Fruit fly (Drosophila melanogaster) whole organism, embryonic: Measurements from ENCODE around the gene Atu.

ENCODE experiments used
- Ada2b ChIP-seq: fragments of 200-800 bp; sonication (Bioruptor generic); IDR thresholded peaks from 2 replicates; pipeline ENCODE4 v1.3.6; 2022; ENCODE audit warnings: missing biosample characterization, missing genetic modification characterization
- Atf-2 ChIP-seq: fragments of 200-800 bp; sonication (Bioruptor generic); optimal IDR thresholded peaks from 2 replicates; lab custom pipeline; 2016; ENCODE audit warnings: missing biosample characterization, missing genetic modification characterization
- Atf6 ChIP-seq: fragments of 200-800 bp; sonication (Bioruptor generic); IDR thresholded peaks from 2 replicates; pipeline ENCODE4 v1.3.6; 2022; ENCODE audit warnings: missing biosample characterization, missing genetic modification characterization
- Blimp-1 ChIP-seq: fragments of 200-800 bp; sonication (Bioruptor generic); optimal IDR thresholded peaks from 3 replicates; lab custom pipeline; 2018; ENCODE audit warnings: missing biosample characterization, missing genetic modification characterization, mild to moderate bottlenecking, moderate library complexity, missing genetic modification reagents
- CG10979 ChIP-seq: fragments of 200-800 bp; sonication (Bioruptor generic); optimal IDR thresholded peaks from 2 replicates; lab custom pipeline; 2018; ENCODE audit warnings: missing biosample characterization, mild to moderate bottlenecking, missing genetic modification characterization, moderate library complexity
- CG11456 ChIP-seq: fragments of 200-800 bp; sonication (Bioruptor generic); IDR thresholded peaks from 3 replicates; pipeline ENCODE4 v1.3.6; 2022; ENCODE audit warnings: missing biosample characterization, missing genetic modification characterization
- CG12236 ChIP-seq: fragments of 200-800 bp; sonication (Bioruptor generic); optimal IDR thresholded peaks from 2 replicates; lab custom pipeline; 2016; ENCODE audit warnings: missing biosample characterization, missing genetic modification characterization
- CG12391 ChIP-seq: fragments of 200-800 bp; sonication (Bioruptor generic); optimal IDR thresholded peaks from 3 replicates; lab custom pipeline; 2018; ENCODE audit warnings: missing biosample characterization, mild to moderate bottlenecking, missing genetic modification characterization, moderate library complexity
- CG1529 ChIP-seq: fragments of 200-800 bp; sonication (Bioruptor generic); optimal IDR thresholded peaks from 3 replicates; lab custom pipeline; 2018; ENCODE audit warnings: missing biosample characterization, missing genetic modification characterization
- CG15514 ChIP-seq: fragments of 200-800 bp; sonication (Bioruptor generic); optimal IDR thresholded peaks from 3 replicates; lab custom pipeline; 2017; ENCODE audit warnings: missing biosample characterization, missing genetic modification characterization, mild to moderate bottlenecking, moderate library complexity, missing genetic modification reagents
- CG1647 ChIP-seq: fragments of 200-800 bp; sonication (Bioruptor generic); optimal IDR thresholded peaks from 3 replicates; lab custom pipeline; 2016; ENCODE audit warnings: missing biosample characterization, missing genetic modification characterization
- CG17361 ChIP-seq: fragments of 200-800 bp; sonication (Bioruptor generic); IDR thresholded peaks from 3 replicates; pipeline ENCODE4 v1.3.6; 2022; ENCODE audit warnings: missing biosample characterization, missing genetic modification characterization
- CG18262 ChIP-seq: fragments of 200-800 bp; optimal IDR thresholded peaks from 3 replicates; lab custom pipeline; 2019; ENCODE audit warnings: missing biosample characterization, mild to moderate bottlenecking, missing genetic modification characterization, moderate library complexity
- CG18764 ChIP-seq: fragments of 200-800 bp; sonication (Bioruptor generic); optimal IDR thresholded peaks from 3 replicates; lab custom pipeline; 2016; ENCODE audit warnings: missing biosample characterization, missing genetic modification characterization
- CG30403 ChIP-seq: fragments of 200-800 bp; sonication (Bioruptor generic); optimal IDR thresholded peaks from 3 replicates; lab custom pipeline; 2016; ENCODE audit warnings: missing biosample characterization, missing genetic modification characterization
- CG34376 ChIP-seq: fragments of 200-800 bp; sonication (Bioruptor generic); optimal IDR thresholded peaks from 2 replicates; lab custom pipeline; 2018; ENCODE audit warnings: missing biosample characterization, mild to moderate bottlenecking, missing genetic modification characterization
- CG4707 ChIP-seq: fragments of 200-800 bp; sonication (Bioruptor generic); optimal IDR thresholded peaks from 2 replicates; lab custom pipeline; 2018; ENCODE audit warnings: missing biosample characterization, mild to moderate bottlenecking, missing genetic modification characterization, moderate library complexity
- CG6272 ChIP-seq: fragments of 200-800 bp; sonication (Bioruptor generic); IDR thresholded peaks from 2 replicates; pipeline ENCODE4 v1.3.6; 2022; ENCODE audit warnings: missing biosample characterization, missing genetic modification characterization
- CG6683 ChIP-seq: fragments of 200-800 bp; sonication (Bioruptor generic); optimal IDR thresholded peaks from 2 replicates; lab custom pipeline; 2017; ENCODE audit warnings: missing biosample characterization, mild to moderate bottlenecking, missing genetic modification characterization, missing genetic modification reagents
- CG6813 ChIP-seq: fragments of 200-800 bp; sonication (Bioruptor generic); optimal IDR thresholded peaks from 2 replicates; lab custom pipeline; 2017; ENCODE audit warnings: missing biosample characterization, missing genetic modification characterization, mild to moderate bottlenecking, moderate library complexity, missing genetic modification reagents
- CG9215 ChIP-seq: fragments of 200-800 bp; sonication (Bioruptor generic); IDR thresholded peaks from 2 replicates; pipeline ENCODE4 v1.3.6; 2022; ENCODE audit warnings: missing biosample characterization, missing genetic modification characterization
- D19B ChIP-seq: fragments of 200-800 bp; sonication (Bioruptor generic); optimal IDR thresholded peaks from 2 replicates; lab custom pipeline; 2017; ENCODE audit warnings: missing biosample characterization, mild to moderate bottlenecking, missing genetic modification characterization
- Dad ChIP-seq: fragments of 200-800 bp; sonication (Bioruptor generic); optimal IDR thresholded peaks from 3 replicates; lab custom pipeline; 2016; ENCODE audit warnings: missing biosample characterization, missing genetic modification characterization
- Deaf1 ChIP-seq: fragments of 200-800 bp; optimal IDR thresholded peaks from 3 replicates; lab custom pipeline; 2019; ENCODE audit warnings: missing biosample characterization, mild to moderate bottlenecking, missing genetic modification characterization, moderate library complexity
- ERR ChIP-seq: fragments of 200-800 bp; sonication (Bioruptor generic); optimal IDR thresholded peaks from 2 replicates; lab custom pipeline; 2016; ENCODE audit warnings: missing biosample characterization, missing genetic modification characterization
- H2.0 ChIP-seq: fragments of 200-800 bp; sonication (Bioruptor generic); IDR thresholded peaks from 2 replicates; pipeline ENCODE4 v1.3.6; 2022; ENCODE audit warnings: missing biosample characterization, missing genetic modification characterization
- NC2α ChIP-seq: fragments of 200-800 bp; sonication (Bioruptor generic); optimal IDR thresholded peaks from 2 replicates; lab custom pipeline; 2016; ENCODE audit warnings: missing biosample characterization, missing genetic modification characterization
- NC2β ChIP-seq: fragments of 200-800 bp; sonication (Bioruptor generic); optimal IDR thresholded peaks from 2 replicates; lab custom pipeline; 2016; ENCODE audit warnings: missing biosample characterization, missing genetic modification characterization
- Six4 ChIP-seq: fragments of 200-800 bp; sonication (Bioruptor generic); optimal IDR thresholded peaks from 2 replicates; lab custom pipeline; 2016; ENCODE audit warnings: missing biosample characterization, missing genetic modification characterization
- abd-A ChIP-seq: fragments of 200-800 bp; sonication (Bioruptor generic); optimal IDR thresholded peaks from 3 replicates; lab custom pipeline; 2019; ENCODE audit warnings: missing biosample characterization, mild to moderate bottlenecking, missing genetic modification characterization, moderate library complexity
- ase ChIP-seq: fragments of 200-800 bp; sonication (Bioruptor generic); IDR thresholded peaks from 3 replicates; pipeline ENCODE4 v1.3.6; 2022; ENCODE audit warnings: missing biosample characterization, missing genetic modification characterization
- crc ChIP-seq: fragments of 200-800 bp; sonication (Bioruptor generic); optimal IDR thresholded peaks from 2 replicates; lab custom pipeline; 2016; ENCODE audit warnings: missing biosample characterization, missing genetic modification characterization
- disco-r ChIP-seq: fragments of 200-800 bp; sonication (Bioruptor generic); optimal IDR thresholded peaks from 2 replicates; lab custom pipeline; 2016; ENCODE audit warnings: missing biosample characterization, missing genetic modification characterization
- fd96Cb ChIP-seq: fragments of 200-800 bp; sonication (Bioruptor generic); optimal IDR thresholded peaks from 2 replicates; lab custom pipeline; 2018; ENCODE audit warnings: missing biosample characterization, mild to moderate bottlenecking, missing genetic modification characterization, moderate library complexity
- hbn ChIP-seq: fragments of 200-800 bp; sonication (Bioruptor generic); IDR thresholded peaks from 2 replicates; pipeline ENCODE4 v1.3.6; 2022; ENCODE audit warnings: missing biosample characterization, missing genetic modification characterization; ENCODE audit not compliant: partially characterized antibody
- jumu ChIP-seq: fragments of 200-800 bp; sonication (Bioruptor generic); optimal IDR thresholded peaks from 3 replicates; lab custom pipeline; 2016; ENCODE audit warnings: missing biosample characterization, missing genetic modification characterization
- nom ChIP-seq: fragments of 200-800 bp; sonication (Bioruptor generic); optimal IDR thresholded peaks from 2 replicates; lab custom pipeline; 2017; ENCODE audit warnings: missing biosample characterization, missing genetic modification characterization, mild to moderate bottlenecking, moderate library complexity, missing genetic modification reagents
- otp ChIP-seq: fragments of 200-800 bp; sonication (Bioruptor generic); IDR thresholded peaks from 3 replicates; pipeline ENCODE4, ENCODE4 v1.3.6; 2022; ENCODE audit warnings: missing biosample characterization, missing genetic modification characterization
- pho ChIP-seq: fragments of 200-800 bp; sonication (Bioruptor generic); optimal IDR thresholded peaks from 2 replicates; lab custom pipeline; 2016; ENCODE audit warnings: missing biosample characterization, missing genetic modification characterization
- pros ChIP-seq: fragments of 200-800 bp; sonication (Bioruptor generic); optimal IDR thresholded peaks from 3 replicates; lab custom pipeline; 2019; ENCODE audit warnings: missing biosample characterization, mild to moderate bottlenecking, missing genetic modification characterization, moderate library complexity
- rib ChIP-seq: fragments of 200-800 bp; sonication (Bioruptor generic); IDR thresholded peaks from 2 replicates; pipeline ENCODE4 v1.3.6; 2022; ENCODE audit warnings: missing biosample characterization, missing genetic modification characterization
- seq ChIP-seq: fragments of 200-800 bp; sonication (Bioruptor generic); IDR thresholded peaks from 2 replicates; pipeline ENCODE4 v1.3.6; 2022; ENCODE audit warnings: missing biosample characterization, missing genetic modification characterization
- so ChIP-seq: fragments of 200-800 bp; sonication (Bioruptor generic); IDR thresholded peaks from 3 replicates; pipeline ENCODE4 v1.3.6; 2022; ENCODE audit warnings: missing biosample characterization, missing genetic modification characterization
- sr ChIP-seq: fragments of 200-800 bp; sonication (Bioruptor generic); IDR thresholded peaks from 3 replicates; pipeline ENCODE4 v1.3.6; 2022; ENCODE audit warnings: missing biosample characterization, missing genetic modification characterization
- tgo ChIP-seq: fragments of 200-800 bp; sonication (Bioruptor generic); IDR thresholded peaks from 3 replicates; pipeline ENCODE4 v1.3.6; 2022; ENCODE audit warnings: missing biosample characterization, missing genetic modification characterization
- tio ChIP-seq: fragments of 200-800 bp; sonication (Bioruptor generic); optimal IDR thresholded peaks from 2 replicates; lab custom pipeline; 2017; ENCODE audit warnings: missing biosample characterization, missing genetic modification characterization, inconsistent platforms
- tna ChIP-seq: fragments of 200-800 bp; sonication (Bioruptor generic); IDR thresholded peaks from 2 replicates; pipeline ENCODE4 v1.3.6; 2022; ENCODE audit warnings: missing biosample characterization, missing genetic modification characterization; ENCODE audit not compliant: partially characterized antibody
- trem ChIP-seq: fragments of 200-800 bp; optimal IDR thresholded peaks from 3 replicates; lab custom pipeline; 2019; ENCODE audit warnings: missing biosample characterization, mild to moderate bottlenecking, missing genetic modification characterization, moderate library complexity
- ttk ChIP-seq: fragments of 200-800 bp; sonication (Bioruptor generic); IDR thresholded peaks from 2 replicates; pipeline ENCODE4 v2.1.2; 2022; ENCODE audit warnings: missing biosample characterization, missing genetic modification characterization
- unc-4 ChIP-seq: fragments of 200-800 bp; sonication (Bioruptor generic); IDR thresholded peaks from 2 replicates; pipeline ENCODE4 v1.3.6; 2022; ENCODE audit warnings: missing biosample characterization, missing genetic modification characterization; ENCODE audit not compliant: partially characterized antibody

Atu gene

DNA sequence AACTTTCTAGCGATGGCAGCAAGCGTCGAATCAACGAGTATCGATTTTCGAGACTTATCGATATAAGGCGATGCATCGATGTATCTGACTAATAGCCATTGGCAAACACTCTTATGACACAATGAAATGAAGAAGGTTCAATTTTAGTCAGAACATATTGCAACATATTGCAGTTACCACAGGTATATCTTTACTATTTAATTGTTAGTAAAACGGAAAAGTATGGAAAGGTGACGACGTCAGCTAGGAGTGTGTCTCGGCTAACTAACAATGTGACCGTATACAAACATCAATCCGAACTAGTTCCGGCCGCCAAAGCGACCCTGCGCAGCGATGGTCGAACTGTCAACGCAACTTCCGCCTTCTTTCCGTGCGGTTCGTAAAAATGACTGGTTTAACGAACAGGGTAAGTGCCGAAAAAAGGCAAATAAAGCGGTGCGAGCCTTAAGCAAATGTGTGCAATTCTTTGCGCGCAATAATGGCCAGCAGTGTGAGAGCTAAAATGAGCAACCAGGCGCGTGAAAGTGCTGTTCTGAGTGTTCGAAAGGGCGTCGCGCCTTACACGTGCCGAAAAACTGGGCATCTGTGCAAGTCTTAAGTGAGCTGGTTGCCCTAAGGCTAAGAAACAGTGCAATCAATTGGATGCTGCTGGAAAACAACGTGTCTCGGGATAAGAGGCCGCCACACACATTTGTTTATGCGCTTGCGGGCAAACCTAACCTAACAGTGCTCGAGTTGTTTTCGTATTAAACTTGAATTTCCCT is 11.1 kb downstream of the Atu start, which contains the start of the genes Dph4, Spec2 and RpL13A (continued):
- peak; percentile 93 for TF ChIP-seq CG4707
- peak; percentile 88 for TF ChIP-seq Atf-2 (GFP tag; lab: Kevin White, UChicago)
- TF ChIP-seq CG30403 (GFP tag; lab: Kevin White, UChicago) = peak; percentile 83
- peak; percentile 89 for TF ChIP-seq CG6683 (GFP tag; lab: Kevin White, UChicago)
- peak; percentile 88 for TF ChIP-seq CG1529 (GFP tag; lab: Kevin White, UChicago)
- TF ChIP-seq pho (GFP tag; lab: Kevin White, UChicago) = peak; percentile 93
- TF ChIP-seq ase (GFP tag; lab: Robert Waterston, UW) = no peak
- no peak for TF ChIP-seq tna
- peak; percentile 86 for TF ChIP-seq D19B (GFP tag; lab: Kevin White, UChicago)
- TF ChIP-seq ERR (GFP tag; lab: Kevin White, UChicago) = peak; percentile 81
- TF ChIP-seq CG9215 (GFP tag; lab: Robert Waterston, UW) = no peak
- no peak for TF ChIP-seq hbn
- peak; percentile 79 for TF ChIP-seq CG10979 (tag; lab: Kevin White, UChicago)
- TF ChIP-seq nom (GFP tag; lab: Kevin White, UChicago) = peak; percentile 90
- TF ChIP-seq Blimp-1 (GFP tag; lab: Kevin White, UChicago) = peak; percentile 65
- peak; percentile 44 for TF ChIP-seq pros (GFP tag; lab: Kevin White, UChicago)
- peak; percentile 100 for TF ChIP-seq CG15514
- TF ChIP-seq CG12236 (GFP tag; lab: Kevin White, UChicago) = peak; percentile 94
- TF ChIP-seq NC2α = peak; percentile 78
- no peak for TF ChIP-seq so
- TF ChIP-seq CG17361 (GFP tag; lab: Robert Waterston, UW) = no peak
- TF ChIP-seq Ada2b (GFP tag; lab: Robert Waterston, UW) = no peak
- no peak for TF ChIP-seq tgo (GFP tag; lab: Robert Waterston, UW)
- peak; percentile 91 for TF ChIP-seq CG12391 (tag; lab: Kevin White, UChicago)
- peak; percentile 82 for TF ChIP-seq CG18262
- no peak for TF ChIP-seq H2.0 (GFP tag; lab: Robert Waterston, UW)
- TF ChIP-seq CG1647 (GFP tag; lab: Kevin White, UChicago) = peak; percentile 82
- peak; percentile 99 for TF ChIP-seq NC2β (GFP tag; lab: Kevin White, UChicago)
- peak; percentile 94 for TF ChIP-seq Dad (GFP tag; lab: Kevin White, UChicago)
- TF ChIP-seq Deaf1 = peak; percentile 69
- no peak for TF ChIP-seq sr (GFP tag; lab: Robert Waterston, UW)
- peak; percentile 49; the same call in 1 of the 2 replicates for TF ChIP-seq CG6272 (GFP tag; lab: Robert Waterston, UW)
- peak; percentile 90 for TF ChIP-seq disco-r
- TF ChIP-seq CG34376 = peak; percentile 98
- no peak for TF ChIP-seq rib (GFP tag; lab: Robert Waterston, UW)
- TF ChIP-seq Atf6 (GFP tag; lab: Robert Waterston, UW) = no peak
- TF ChIP-seq unc-4 (GFP tag; lab: Robert Waterston, UW) = no peak
- no peak for TF ChIP-seq ttk (GFP tag; lab: Robert Waterston, UW)
- TF ChIP-seq trem = peak; percentile 94
- peak; percentile 90 for TF ChIP-seq crc
- TF ChIP-seq tio (GFP tag; lab: Kevin White, UChicago) = no peak
- TF ChIP-seq fd96Cb (tag; lab: Kevin White, UChicago) = peak; percentile 69
- TF ChIP-seq Six4 (GFP tag; lab: Kevin White, UChicago) = peak; percentile 86
- TF ChIP-seq jumu (GFP tag; lab: Kevin White, UChicago) = peak; percentile 81
- TF ChIP-seq CG6813 (GFP tag; lab: Kevin White, UChicago) = peak; percentile 95
- TF ChIP-seq otp (GFP tag; lab: Robert Waterston, UW) = no peak
- TF ChIP-seq CG18764 (GFP tag; lab: Kevin White, UChicago) = peak; percentile 91
- no peak for TF ChIP-seq CG11456 (GFP tag; lab: Robert Waterston, UW)
- TF ChIP-seq abd-A (tag; lab: Kevin White, UChicago) = no peak
- no peak for TF ChIP-seq seq (GFP tag; lab: Robert Waterston, UW)
